Fruit fly (Drosophila melanogaster) whole organism: ENCODE results near the gene sesB.

ENCODE experiments used
- CG8478 ChIP-seq: fragments of >200 bp; optimal IDR thresholded peaks from 2 replicates; lab custom pipeline; 2018; ENCODE audit warnings: inconsistent platforms
- EcR ChIP-seq, 2 experiments: fragments of >200 bp; optimal IDR thresholded peaks; 2 replicates each; lab custom pipeline; 2017; ENCODE audit warnings: missing biosample characterization in 2 of 2, missing genetic modification characterization in 2 of 2, missing genetic modification reagents in 2 of 2
- psq ChIP-seq: fragments of >200 bp; optimal IDR thresholded peaks from 2 replicates; lab custom pipeline; 2017
- usp ChIP-seq: fragments of >200 bp; optimal IDR thresholded peaks from 2 replicates; lab custom pipeline; 2017; ENCODE audit warnings: missing biosample characterization, missing genetic modification characterization, mixed read lengths

DNA sequence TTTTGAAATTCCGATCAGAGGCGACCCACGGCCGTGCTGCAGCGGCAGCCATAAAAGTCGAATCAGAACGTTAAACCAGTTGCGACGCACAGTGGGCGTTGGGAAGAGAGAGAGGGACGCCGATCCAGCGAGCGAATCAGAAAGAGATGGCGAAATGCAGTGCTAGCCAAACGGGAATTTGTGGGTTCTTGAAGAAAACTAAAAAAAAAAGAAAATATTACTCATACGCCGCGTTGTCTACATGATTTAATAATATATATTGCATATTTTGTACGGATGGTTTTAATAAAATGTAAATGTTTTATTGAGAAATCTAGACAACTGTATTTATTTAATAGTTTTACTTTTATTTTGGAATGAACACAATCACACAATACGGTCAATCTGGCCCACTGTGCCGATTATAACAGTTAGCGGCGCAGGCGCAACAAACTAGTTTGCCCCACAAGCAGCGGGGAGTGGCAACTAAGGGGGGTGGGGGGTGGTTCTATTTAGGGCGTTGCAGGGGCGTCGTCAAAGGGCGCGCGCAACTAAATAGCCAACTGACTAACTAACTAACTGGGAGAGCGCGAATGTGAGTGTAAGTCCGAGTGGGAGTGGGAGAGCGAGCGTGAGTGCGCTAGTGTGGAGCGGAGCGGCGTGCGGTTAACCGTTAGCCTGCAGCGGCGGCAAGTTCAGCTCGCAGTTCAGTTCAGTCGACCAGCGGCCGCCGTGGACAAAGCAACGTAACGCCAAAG is 14.7 kb downstream of the sesB start, which contains the start of gene CG15211:
- no peak for TF ChIP-seq psq (lab: Kevin White, UChicago)
- TF ChIP-seq usp (GFP tag; lab: Kevin White, UChicago) = no peak
- TF ChIP-seq CG8478 (lab: Kevin White, UChicago) = no peak
- no peak for TF ChIP-seq EcR (GFP tag; optimal IDR thresholded peaks at IDR 0.05; lab: Kevin White, UChicago)
